Worm (Caenorhabditis elegans) whole organism, midembryonic: Measurements from ENCODE around the gene T07C12.10.

Experiments
- cog-1 ChIP-seq: sonication (generic microtip); optimal IDR thresholded peaks from 2 replicates; lab custom pipeline; 2016; ENCODE audit warnings: missing genetic modification characterization, missing compliant biosample characterization
- flt-1 ChIP-seq: fragments of 200-800 bp; sonication (Bioruptor generic); IDR thresholded peaks from 2 replicates; pipeline ENCODE4 v1.3.6; 2022; ENCODE audit warnings: missing genetic modification characterization, missing compliant biosample characterization
- ref-1 ChIP-seq: fragments of 200-800 bp; sonication (Bioruptor generic); conservative IDR thresholded peaks from 2 replicates; pipeline ENCODE4 v1.3.6; 2022; ENCODE audit warnings: missing genetic modification reagents, missing genetic modification characterization, missing compliant biosample characterization
- ztf-23 ChIP-seq: fragments of 200-800 bp; sonication (Bioruptor generic); IDR thresholded peaks from 2 replicates; pipeline ENCODE4 v1.3.6; 2022; ENCODE audit warnings: missing genetic modification reagents, missing genetic modification characterization, missing compliant biosample characterization

- TF ChIP-seq ztf-23 (GFP tag; lab: Robert Waterston, UW) (no peak), ref-1 (GFP tag; lab: Robert Waterston, UW) (no peak), cog-1 (tag; lab: Kevin White, UChicago) (no peak), flt-1 (no peak)
Measured at ce11 chrV:9995791-9996190, 35.5 kb upstream of the T07C12.10 start, which contains the start of gene K08H10.6.
